Fruit fly (Drosophila melanogaster): ENCODE data around the gene yellow-e.

yellow-e gene

dm6 chr3R:13425470-13426033 is 10.5 kb upstream of the yellow-e start, which contains the start of gene Act87E (continued):
- TF ChIP-seq vri (GFP tag; optimal IDR thresholded peaks at IDR 0.05) (no peak), CG10669 (GFP tag; optimal IDR thresholded peaks at IDR 0.05) (peak; percentile 33), Ets21C (GFP tag; optimal IDR thresholded peaks at IDR 0.05) (no peak), CG8632 (GFP tag; optimal IDR thresholded peaks at IDR 0.05) (peak; percentile 21), CG11294 (GFP tag; IDR thresholded peaks at IDR 0.05) (no peak), dac (GFP tag; optimal IDR thresholded peaks at IDR 0.05) (no peak), lz (GFP tag; optimal IDR thresholded peaks at IDR 0.05) (no peak), CG11902 (GFP tag; optimal IDR thresholded peaks at IDR 0.05) (no peak), Eip78C (GFP tag) (peak; percentile 77), fd85E (GFP tag; optimal IDR thresholded peaks at IDR 0.05) (no peak), salr (GFP tag; optimal IDR thresholded peaks at IDR 0.05) (peak in 1 of 2 experiments; percentile 46), Sox15 (GFP tag; optimal IDR thresholded peaks at IDR 0.05) (no peak), CG10631 (GFP tag; optimal IDR thresholded peaks at IDR 0.05) (peak; percentile 58), esn (GFP tag; optimal IDR thresholded peaks at IDR 0.05) (no peak), CG6808 (GFP tag; optimal IDR thresholded peaks at IDR 0.05) (peak; percentile 54), CG31627 (GFP tag; optimal IDR thresholded peaks at IDR 0.05) (no peak), Eip75B (GFP tag; optimal IDR thresholded peaks at IDR 0.05) (no peak), CG6276 (GFP tag; optimal IDR thresholded peaks at IDR 0.05) (peak; percentile 28), CG16779 (tag; optimal IDR thresholded peaks at IDR 0.05) (no peak), CG4318 (GFP tag; optimal IDR thresholded peaks at IDR 0.05) (peak; percentile 47), pdm3 (GFP tag; optimal IDR thresholded peaks at IDR 0.05) (no peak), Hr4 (GFP tag; optimal IDR thresholded peaks at IDR 0.05) (no peak), CG15336 (GFP tag; IDR thresholded peaks at IDR 0.05) (peak; percentile 56)

dm6 chr3R:13422178-13422577 is 7.1 kb upstream of the yellow-e start:
- TF ChIP-seq spab (GFP tag; optimal IDR thresholded peaks at IDR 0.05) = no peak
- TF ChIP-seq Gug (GFP tag; IDR thresholded peaks at IDR 0.05) = no peak
- no peak for TF ChIP-seq CG32006 (GFP tag; optimal IDR thresholded peaks at IDR 0.05)
- no peak for TF ChIP-seq esn (GFP tag; optimal IDR thresholded peaks at IDR 0.05)
- TF ChIP-seq CG16779 (tag; optimal IDR thresholded peaks at IDR 0.05) = no peak
- TF ChIP-seq CG6276 (GFP tag; optimal IDR thresholded peaks at IDR 0.05) = no peak
- no peak for TF ChIP-seq CG3919 (GFP tag; optimal IDR thresholded peaks at IDR 0.05)
- TF ChIP-seq CG15336 (GFP tag; IDR thresholded peaks at IDR 0.05) = no peak
- TF ChIP-seq fd59A (GFP tag; optimal IDR thresholded peaks at IDR 0.05) = no peak
- TF ChIP-seq CG10631 (GFP tag; optimal IDR thresholded peaks at IDR 0.05) = no peak
- no peak for TF ChIP-seq CG11762 (GFP tag; optimal IDR thresholded peaks at IDR 0.05; ENCODE audit: insufficient read depth)
- no peak for TF ChIP-seq fd85E (GFP tag; optimal IDR thresholded peaks at IDR 0.05)

dm6 chr3R:13419979-13420378 is 4.9 kb upstream of the yellow-e start, which contains the start of gene Ir87a:
Gene Ir87a (plus strand): TSS chr3R:13420279.
- no peak for TF ChIP-seq esn (GFP tag; optimal IDR thresholded peaks at IDR 0.05)
- TF ChIP-seq vri (GFP tag; optimal IDR thresholded peaks at IDR 0.05) = no peak
- no peak for TF ChIP-seq Eip78C (GFP tag)
- no peak for TF ChIP-seq Smox (GFP tag; optimal IDR thresholded peaks at IDR 0.05)
- TF ChIP-seq Hr4 (GFP tag; optimal IDR thresholded peaks at IDR 0.05) = no peak
- no peak for TF ChIP-seq CG8319 (GFP tag; optimal IDR thresholded peaks at IDR 0.05)
- TF ChIP-seq salr (GFP tag; optimal IDR thresholded peaks at IDR 0.05) = no peak
- no peak for TF ChIP-seq acj6 (GFP tag; optimal IDR thresholded peaks at IDR 0.05)
- TF ChIP-seq CG6792 (GFP tag; optimal IDR thresholded peaks at IDR 0.05) = no peak
- no peak for TF ChIP-seq pdm3 (GFP tag; optimal IDR thresholded peaks at IDR 0.05)
- TF ChIP-seq fkh (GFP tag; optimal IDR thresholded peaks at IDR 0.05) = no peak
- TF ChIP-seq Ets21C (GFP tag; optimal IDR thresholded peaks at IDR 0.05) = no peak
- no peak for TF ChIP-seq Met (GFP tag; optimal IDR thresholded peaks at IDR 0.05)
- TF ChIP-seq CG32006 (GFP tag; optimal IDR thresholded peaks at IDR 0.05) = no peak
- TF ChIP-seq CG7368 (GFP tag; optimal IDR thresholded peaks at IDR 0.05) = no peak

Data from whole organism, prepupa.